Worm (Caenorhabditis elegans): ENCODE data around the gene C39E9.12.

The C39E9.12 gene

DNA sequence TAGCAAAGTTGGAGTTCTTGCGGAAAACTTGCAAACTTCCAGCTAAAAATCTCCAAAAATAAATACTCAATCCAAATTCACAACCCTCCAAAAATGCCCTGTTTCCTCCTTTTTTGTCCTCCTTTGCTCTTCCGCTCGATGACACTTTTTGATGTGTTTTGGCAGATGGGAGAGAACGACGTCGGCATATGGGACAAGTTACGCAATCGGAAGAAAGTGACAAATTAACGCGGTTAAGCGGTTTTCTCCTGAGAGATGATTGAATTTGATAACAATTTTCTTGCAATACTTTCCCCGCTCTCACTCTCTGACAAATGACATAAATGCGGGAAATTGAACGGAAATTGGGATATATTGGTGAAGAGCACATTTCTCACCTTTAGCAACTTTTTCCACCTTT lies 22.9 kb downstream of the C39E9.12 start:
- TF ChIP-seq elt-3 (tag; optimal IDR thresholded peaks at IDR 0.05) (no peak), nfya-1 (tag; optimal IDR thresholded peaks at IDR 0.05; ENCODE audit: insufficient read depth) (no peak), unc-39 (tag; optimal IDR thresholded peaks at IDR 0.05) (no peak), nhr-28 (tag; optimal IDR thresholded peaks at IDR 0.05) (no peak), nhr-23 (tag; optimal IDR thresholded peaks at IDR 0.05) (no peak), zag-1 (tag; optimal IDR thresholded peaks at IDR 0.05) (no peak), fkh-10 (GFP tag; optimal IDR thresholded peaks at IDR 0.05) (no peak), ceh-16 (tag; optimal IDR thresholded peaks at IDR 0.05) (no peak), elt-1 (tag; optimal IDR thresholded peaks at IDR 0.05) (no peak), lin-15B (tag; optimal IDR thresholded peaks at IDR 0.05) (no peak), hmg-11 (tag; optimal IDR thresholded peaks at IDR 0.05) (no peak), nhr-25 (tag; optimal IDR thresholded peaks at IDR 0.05) (no peak), nhr-67 (tag; optimal IDR thresholded peaks at IDR 0.05) (no peak), ZK546.5 (tag; optimal IDR thresholded peaks at IDR 0.05) (no peak), ceh-82 (tag; optimal IDR thresholded peaks at IDR 0.05) (no peak), tbx-2 (tag; optimal IDR thresholded peaks at IDR 0.05) (no peak), ama-1 (optimal IDR thresholded peaks at IDR 0.05) (no peak), lin-39 (tag; optimal IDR thresholded peaks at IDR 0.05) (no peak), ztf-11 (tag; optimal IDR thresholded peaks at IDR 0.05) (no peak)

DNA sequence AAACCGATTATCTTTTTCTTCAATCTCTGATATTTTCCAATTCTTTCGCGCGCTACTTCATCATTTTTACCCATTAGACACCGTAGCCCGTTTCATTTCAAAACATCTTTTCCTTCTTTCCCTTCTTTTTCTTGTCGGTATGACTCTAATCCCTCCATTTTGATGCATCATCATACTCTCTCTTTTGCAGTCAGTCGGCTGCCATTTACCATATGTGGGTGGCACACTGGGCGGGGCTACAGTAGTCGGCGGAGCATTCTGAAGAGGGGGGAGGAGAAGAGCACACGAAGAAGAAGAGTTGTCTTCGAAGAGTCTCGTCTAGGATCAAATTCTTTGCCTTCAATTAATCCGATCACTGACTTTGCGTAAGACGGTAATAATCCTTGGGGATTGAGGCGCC lies 25.0 kb downstream of the C39E9.12 start, which contains the start of gene unc-30:
TSS of gene unc-30 (plus strand) at position 184 of the 400 bp plus-strand sequence.
- TF ChIP-seq nfya-1 (tag; optimal IDR thresholded peaks at IDR 0.05; ENCODE audit: insufficient read depth) (peak; percentile 58), nhr-11 (tag; optimal IDR thresholded peaks at IDR 0.05) (no peak), lin-39 (tag; optimal IDR thresholded peaks at IDR 0.05) (peak; percentile 34)

DNA sequence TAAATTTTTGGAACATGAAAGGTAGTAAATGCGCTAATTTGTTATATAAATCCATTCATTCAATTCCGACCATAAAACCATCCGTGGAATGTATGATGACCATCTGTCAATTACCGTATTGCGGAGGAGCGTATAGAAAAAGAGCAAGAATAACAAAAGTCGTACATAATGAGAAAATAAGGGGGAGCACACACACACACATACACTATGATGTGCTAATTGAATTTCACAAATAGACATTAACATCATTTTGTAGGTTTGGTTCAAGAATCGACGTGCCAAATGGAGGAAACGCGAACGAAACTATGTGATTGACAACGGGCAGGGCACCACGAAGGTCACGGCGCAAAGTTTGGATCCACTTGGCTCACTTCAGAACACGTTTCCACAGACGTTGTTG lies 27.6 kb downstream of the C39E9.12 start:
- no peak for TF ChIP-seq fkh-2 (tag; optimal IDR thresholded peaks at IDR 0.05)

- TF ChIP-seq mml-1 (tag; optimal IDR thresholded peaks at IDR 0.05), result no peak
- TF ChIP-seq nhr-23 (tag; optimal IDR thresholded peaks at IDR 0.05), result no peak
- no peak for TF ChIP-seq ztf-11 (tag; optimal IDR thresholded peaks at IDR 0.05)
- TF ChIP-seq nhr-28 (tag; optimal IDR thresholded peaks at IDR 0.05), result no peak
- no peak for TF ChIP-seq skn-1 (tag; optimal IDR thresholded peaks at IDR 0.05)
- TF ChIP-seq elt-3 (tag; optimal IDR thresholded peaks at IDR 0.05), result no peak
- TF ChIP-seq ceh-16 (tag; optimal IDR thresholded peaks at IDR 0.05), result no peak
- no peak for TF ChIP-seq fos-1 (tag; optimal IDR thresholded peaks at IDR 0.05)
- TF ChIP-seq ceh-28 (tag; optimal IDR thresholded peaks at IDR 0.05), result no peak
- no peak for TF ChIP-seq egl-5 (tag; optimal IDR thresholded peaks at IDR 0.05)
- no peak for TF ChIP-seq ZK546.5 (tag; optimal IDR thresholded peaks at IDR 0.05)
- no peak for TF ChIP-seq zag-1 (tag; optimal IDR thresholded peaks at IDR 0.05)
- no peak for TF ChIP-seq nhr-76 (tag; optimal IDR thresholded peaks at IDR 0.05)
- no peak for TF ChIP-seq ceh-82 (tag; optimal IDR thresholded peaks at IDR 0.05)
These were observed 32.2 kb downstream of the C39E9.12 start for ce11 chrIV:13125999-13126398.

DNA sequence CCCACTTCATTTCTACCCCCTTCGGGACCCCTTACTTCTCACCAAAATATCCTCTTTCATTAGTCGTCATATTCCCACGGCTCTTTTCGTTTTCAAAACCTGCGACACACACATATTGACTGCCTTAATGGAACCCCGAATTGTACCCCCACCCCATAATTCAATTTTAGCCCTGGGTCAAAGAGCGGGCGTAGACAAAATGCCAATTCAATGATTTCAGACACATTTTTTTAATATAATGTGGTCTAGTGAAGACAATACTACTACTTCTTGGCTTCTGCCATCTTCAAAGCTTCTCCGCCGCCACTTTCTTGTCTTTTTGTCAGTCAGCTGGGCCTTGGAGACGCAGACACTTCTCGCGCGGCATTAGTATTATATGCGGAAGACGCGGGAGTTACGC lies 33.9 kb downstream of the C39E9.12 start:
- TF ChIP-seq ama-1 (optimal IDR thresholded peaks at IDR 0.05), result no peak
- TF ChIP-seq ztf-11 (tag; optimal IDR thresholded peaks at IDR 0.05), result no peak
- no peak for TF ChIP-seq daf-12 (tag; optimal IDR thresholded peaks at IDR 0.05)
- no peak for TF ChIP-seq zag-1 (tag; optimal IDR thresholded peaks at IDR 0.05)

ce11 chrIV:13142254-13142653 lies 48.4 kb downstream of the C39E9.12 start, which contains the start of gene spe-43:
Gene spe-43 (minus strand): TSS chrIV:13142354.
- TF ChIP-seq pha-4 (tag; optimal IDR thresholded peaks at IDR 0.05) (no peak), ztf-4 (tag; optimal IDR thresholded peaks at IDR 0.05) (no peak), egl-27 (tag; optimal IDR thresholded peaks at IDR 0.05) (no peak), nhr-43 (tag; optimal IDR thresholded peaks at IDR 0.05; ENCODE audit: poor library complexity, severe bottlenecking) (no peak), nhr-67 (tag; optimal IDR thresholded peaks at IDR 0.05) (no peak), elt-2 (tag; optimal IDR thresholded peaks at IDR 0.05) (no peak), fkh-10 (GFP tag; optimal IDR thresholded peaks at IDR 0.05) (no peak), hmg-11 (tag; optimal IDR thresholded peaks at IDR 0.05) (no peak)
